Worm (Caenorhabditis elegans) whole organism, midembryonic: ENCODE measurements around the gene rom-2.

ENCODE experiments used
- T22C8.4 ChIP-seq: fragments of 200-800 bp; sonication (Bioruptor generic); IDR thresholded peaks from 2 replicates; pipeline ENCODE4 v1.3.6; 2022; ENCODE audit warnings: missing genetic modification characterization, missing compliant biosample characterization
- cog-1 ChIP-seq: sonication (generic microtip); optimal IDR thresholded peaks from 2 replicates; lab custom pipeline; 2016; ENCODE audit warnings: missing genetic modification characterization, missing compliant biosample characterization
- flt-1 ChIP-seq: fragments of 200-800 bp; sonication (Bioruptor generic); IDR thresholded peaks from 2 replicates; pipeline ENCODE4 v1.3.6; 2022; ENCODE audit warnings: missing genetic modification characterization, missing compliant biosample characterization
- ref-1 ChIP-seq: fragments of 200-800 bp; sonication (Bioruptor generic); conservative IDR thresholded peaks from 2 replicates; pipeline ENCODE4 v1.3.6; 2022; ENCODE audit warnings: missing genetic modification reagents, missing genetic modification characterization, missing compliant biosample characterization
- tab-1 ChIP-seq: fragments of 200-800 bp; sonication (Bioruptor generic); IDR thresholded peaks from 2 replicates; pipeline ENCODE4 v1.3.6; 2022; ENCODE audit warnings: missing genetic modification characterization, missing compliant biosample characterization
- ztf-29 ChIP-seq: fragments of 200-800 bp; sonication (Bioruptor generic); IDR thresholded peaks from 2 replicates; pipeline ENCODE4 v1.3.6; 2022; ENCODE audit warnings: missing genetic modification reagents, missing genetic modification characterization, missing compliant biosample characterization

DNA sequence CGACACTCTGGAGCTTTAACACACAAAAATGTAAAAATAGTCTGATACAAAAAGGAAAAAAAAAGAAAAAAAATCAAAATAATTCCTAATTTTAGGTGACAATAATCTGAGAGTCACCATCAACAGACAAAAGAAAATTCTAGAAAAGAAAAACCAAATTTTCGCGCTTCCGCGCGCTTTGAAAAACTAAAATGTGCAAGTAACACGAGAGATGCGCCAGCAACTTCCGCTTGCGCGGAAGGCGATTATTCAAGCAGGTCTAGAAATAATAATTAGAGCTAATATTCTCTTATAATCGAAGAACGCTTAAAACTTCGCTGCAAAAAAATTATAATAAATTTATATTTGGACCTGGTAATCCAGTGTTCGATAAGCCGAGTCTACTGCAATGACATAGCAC lies 21.5 kb upstream of the rom-2 start:
- TF ChIP-seq flt-1 (GFP tag; lab: Robert Waterston, UW) (no peak), ztf-29 (GFP tag; lab: Robert Waterston, UW) (no peak), tab-1 (no peak), ref-1 (GFP tag; lab: Robert Waterston, UW) (no peak), cog-1 (tag; lab: Kevin White, UChicago) (no peak), T22C8.4 (GFP tag; lab: Robert Waterston, UW) (no peak)
